Fruit fly (Drosophila melanogaster) whole organism, embryonic: ENCODE data around the gene CG14131.

Experiments
- BEAF-32 ChIP-seq: fragments of 200-800 bp; sonication (Bioruptor generic); optimal IDR thresholded peaks from 3 replicates; lab custom pipeline; 2017; ENCODE audit warnings: missing biosample characterization, missing genetic modification characterization, mild to moderate bottlenecking, moderate library complexity, missing genetic modification reagents
- Blimp-1 ChIP-seq: fragments of 200-800 bp; sonication (Bioruptor generic); optimal IDR thresholded peaks from 3 replicates; lab custom pipeline; 2018; ENCODE audit warnings: missing biosample characterization, missing genetic modification characterization, mild to moderate bottlenecking, moderate library complexity, missing genetic modification reagents
- CG10543 ChIP-seq: fragments of 200-800 bp; sonication (Bioruptor generic); optimal IDR thresholded peaks from 3 replicates; lab custom pipeline; 2017; ENCODE audit warnings: missing biosample characterization, mild to moderate bottlenecking, missing genetic modification characterization, moderate library complexity
- CG12659 ChIP-seq: fragments of 200-800 bp; sonication (Bioruptor generic); optimal IDR thresholded peaks from 3 replicates; lab custom pipeline; 2017; ENCODE audit warnings: mild to moderate bottlenecking, missing biosample characterization, missing genetic modification reagents, missing genetic modification characterization
- CG13123 ChIP-seq: fragments of 200-800 bp; sonication (Bioruptor generic); optimal IDR thresholded peaks from 2 replicates; lab custom pipeline; 2016; ENCODE audit warnings: missing biosample characterization, missing genetic modification characterization
- CG14710 ChIP-seq: fragments of 200-800 bp; sonication (Bioruptor generic); optimal IDR thresholded peaks from 3 replicates; lab custom pipeline; 2019; ENCODE audit warnings: missing biosample characterization, mild to moderate bottlenecking, missing genetic modification characterization, moderate library complexity
- CG16813 ChIP-seq: fragments of 200-800 bp; sonication (Bioruptor generic); IDR thresholded peaks from 3 replicates; pipeline ENCODE4 v1.3.6; 2022; ENCODE audit warnings: missing biosample characterization, missing genetic modification characterization; ENCODE audit not compliant: partially characterized antibody
- CG17359 ChIP-seq: fragments of 200-800 bp; sonication (Bioruptor generic); optimal IDR thresholded peaks from 3 replicates; lab custom pipeline; 2018; ENCODE audit warnings: missing biosample characterization, mild to moderate bottlenecking, missing genetic modification characterization, moderate library complexity
- CG1792 ChIP-seq: fragments of 200-800 bp; sonication (Bioruptor generic); optimal IDR thresholded peaks from 2 replicates; lab custom pipeline; 2016; ENCODE audit warnings: missing biosample characterization, missing genetic modification characterization
- CG2129 ChIP-seq: fragments of 200-800 bp; sonication (Bioruptor generic); IDR thresholded peaks from 2 replicates; pipeline ENCODE4 v1.3.6; 2022; ENCODE audit warnings: missing biosample characterization, missing genetic modification characterization; ENCODE audit not compliant: partially characterized antibody
- CG7556 ChIP-seq: fragments of 200-800 bp; sonication (Bioruptor generic); optimal IDR thresholded peaks from 2 replicates; lab custom pipeline; 2017; ENCODE audit warnings: missing biosample characterization, mild to moderate bottlenecking, missing genetic modification characterization
- CG8359 ChIP-seq: fragments of 200-800 bp; sonication (Bioruptor generic); optimal IDR thresholded peaks from 2 replicates; lab custom pipeline; 2017; ENCODE audit warnings: missing biosample characterization, mild to moderate bottlenecking, missing genetic modification characterization, borderline replicate concordance
- CG8478 ChIP-seq: fragments of >200 bp; optimal IDR thresholded peaks from 2 replicates; lab custom pipeline; 2018
- CG9932 ChIP-seq: fragments of 200-800 bp; sonication (Bioruptor generic); IDR thresholded peaks from 2 replicates; pipeline ENCODE4 v1.3.6; 2022; ENCODE audit warnings: missing biosample characterization, missing genetic modification characterization
- Dfd ChIP-seq, 2 experiments: fragments of >200 bp; optimal IDR thresholded peaks; 2 replicates each; lab custom pipeline; 2017; ENCODE audit warnings: missing biosample characterization in 2 of 2, missing genetic modification characterization in 2 of 2
- Dref ChIP-seq: fragments of 200-800 bp; sonication (Bioruptor generic); IDR thresholded peaks from 2 replicates; pipeline ENCODE4 v1.3.6; 2022; ENCODE audit warnings: missing biosample characterization, missing genetic modification characterization
- Ets65A ChIP-seq: fragments of 200-800 bp; sonication (Bioruptor generic); peaks from one replicate; lab custom pipeline; 2016; ENCODE audit warnings: missing biosample characterization, missing genetic modification characterization
- Ets97D ChIP-seq: fragments of 200-800 bp; sonication (Bioruptor generic); optimal IDR thresholded peaks from 3 replicates; lab custom pipeline; 2016; ENCODE audit warnings: missing biosample characterization, missing genetic modification characterization
- Gug ChIP-seq: fragments of 200-800 bp; sonication (Bioruptor generic); IDR thresholded peaks from 4 replicates; pipeline ENCODE4 v1.3.6; 2022; ENCODE audit warnings: missing biosample characterization, missing genetic modification characterization
- HHEX ChIP-seq: fragments of 200-800 bp; sonication (Bioruptor generic); optimal IDR thresholded peaks from 3 replicates; lab custom pipeline; 2017; ENCODE audit warnings: missing biosample characterization, mild to moderate bottlenecking, missing genetic modification characterization, missing genetic modification reagents
- Hand ChIP-seq: fragments of 200-800 bp; sonication (Bioruptor generic); optimal IDR thresholded peaks from 2 replicates; lab custom pipeline; 2017; ENCODE audit warnings: mild to moderate bottlenecking, missing biosample characterization, missing genetic modification reagents, missing genetic modification characterization
- Hey ChIP-seq: fragments of 200-800 bp; sonication (Bioruptor generic); optimal IDR thresholded peaks from 3 replicates; lab custom pipeline; 2018; ENCODE audit warnings: missing biosample characterization, mild to moderate bottlenecking, missing genetic modification characterization
- MBD-R2 ChIP-seq: fragments of 200-800 bp; sonication (Bioruptor generic); IDR thresholded peaks from 2 replicates; pipeline ENCODE4 v1.3.6; 2022; ENCODE audit warnings: missing biosample characterization, missing genetic modification characterization
- MESR4 ChIP-seq: fragments of 200-800 bp; sonication (Bioruptor generic); optimal IDR thresholded peaks from 2 replicates; lab custom pipeline; 2018; ENCODE audit warnings: missing biosample characterization, mild to moderate bottlenecking, missing genetic modification characterization, moderate library complexity
- Myb ChIP-seq: fragments of 200-800 bp; sonication (Bioruptor generic); optimal IDR thresholded peaks from 2 replicates; lab custom pipeline; 2016; ENCODE audit warnings: missing biosample characterization, missing genetic modification characterization
- Neu2 ChIP-seq: fragments of 200-800 bp; sonication (Bioruptor generic); optimal IDR thresholded peaks from 3 replicates; lab custom pipeline; 2016; ENCODE audit warnings: missing biosample characterization, missing genetic modification characterization, borderline replicate concordance
- Sin3A ChIP-seq: fragments of >200 bp; optimal IDR thresholded peaks from 2 replicates; lab custom pipeline; 2018
- TFAM ChIP-seq: fragments of 200-800 bp; sonication (Bioruptor generic); optimal IDR thresholded peaks from 2 replicates; lab custom pipeline; 2017; ENCODE audit warnings: missing biosample characterization, missing genetic modification characterization, inconsistent platforms
- amos ChIP-seq: fragments of 200-800 bp; sonication (Bioruptor generic); IDR thresholded peaks from 2 replicates; pipeline ENCODE4 v1.3.6; 2022; ENCODE audit warnings: missing biosample characterization, missing genetic modification characterization; ENCODE audit not compliant: partially characterized antibody
- cg ChIP-seq: fragments of 200-800 bp; sonication (Bioruptor generic); optimal IDR thresholded peaks from 3 replicates; lab custom pipeline; 2019; ENCODE audit warnings: missing biosample characterization, mild to moderate bottlenecking, missing genetic modification characterization, moderate library complexity
- chinmo ChIP-seq: fragments of 200-800 bp; sonication (Bioruptor generic); IDR thresholded peaks from 4 replicates; pipeline ENCODE4 v1.3.6; 2022; ENCODE audit warnings: missing biosample characterization, missing genetic modification characterization; ENCODE audit not compliant: partially characterized antibody
- crp ChIP-seq, 2 experiments: fragments of 200-800 bp; sonication (Bioruptor generic); optimal IDR thresholded peaks; 2 replicates in 1 of 2; 3 replicates in 1 of 2; lab custom pipeline; 2017; ENCODE audit warnings: missing biosample characterization in 2 of 2, missing genetic modification characterization in 2 of 2, mild to moderate bottlenecking in 1 of 2, moderate library complexity in 1 of 2
- da ChIP-seq: fragments of 200-800 bp; sonication (Bioruptor generic); optimal IDR thresholded peaks from 2 replicates; lab custom pipeline; 2016; ENCODE audit warnings: missing biosample characterization, missing genetic modification characterization
- dm ChIP-seq: fragments of 200-800 bp; sonication (Bioruptor generic); optimal IDR thresholded peaks from 3 replicates; lab custom pipeline; 2016; ENCODE audit warnings: missing biosample characterization, missing genetic modification characterization
- emc ChIP-seq: fragments of 200-800 bp; sonication (Bioruptor generic); optimal IDR thresholded peaks from 2 replicates; lab custom pipeline; 2016; ENCODE audit warnings: missing biosample characterization, missing genetic modification characterization
- ems ChIP-seq: fragments of 200-800 bp; sonication (Bioruptor generic); optimal IDR thresholded peaks from 3 replicates; lab custom pipeline; 2016; ENCODE audit warnings: missing biosample characterization, missing genetic modification characterization
- fd96Cb ChIP-seq: fragments of 200-800 bp; sonication (Bioruptor generic); optimal IDR thresholded peaks from 2 replicates; lab custom pipeline; 2018; ENCODE audit warnings: missing biosample characterization, mild to moderate bottlenecking, missing genetic modification characterization, moderate library complexity
- ftz-f1 ChIP-seq: fragments of 200-800 bp; sonication (Bioruptor generic); optimal IDR thresholded peaks from 2 replicates; lab custom pipeline; 2016; ENCODE audit warnings: missing biosample characterization, missing genetic modification characterization
- gfzf ChIP-seq: fragments of 200-800 bp; sonication (Bioruptor generic); optimal IDR thresholded peaks from 2 replicates; lab custom pipeline; 2016; ENCODE audit warnings: missing biosample characterization, mild to moderate bottlenecking, missing genetic modification characterization, moderate library complexity
- hbn ChIP-seq: fragments of 200-800 bp; sonication (Bioruptor generic); IDR thresholded peaks from 2 replicates; pipeline ENCODE4 v1.3.6; 2022; ENCODE audit warnings: missing biosample characterization, missing genetic modification characterization; ENCODE audit not compliant: partially characterized antibody
- jing ChIP-seq: fragments of 200-800 bp; sonication (Bioruptor generic); optimal IDR thresholded peaks from 2 replicates; lab custom pipeline; 2018; ENCODE audit warnings: missing biosample characterization, mild to moderate bottlenecking, missing genetic modification characterization
- knrl ChIP-seq: fragments of 200-800 bp; sonication (Bioruptor generic); IDR thresholded peaks from 3 replicates; pipeline ENCODE4 v1.3.6; 2022; ENCODE audit warnings: missing biosample characterization, missing genetic modification characterization; ENCODE audit not compliant: partially characterized antibody
- lov ChIP-seq, 2 experiments: fragments of 200-800 bp in 1 of 2; fragments of >200 bp in 1 of 2; sonication (Bioruptor generic) in 1 of 2; IDR thresholded peaks in 1 of 2; optimal IDR thresholded peaks in 1 of 2; 2 replicates in 1 of 2; 3 replicates in 1 of 2; pipeline versions ENCODE4 v1.3.6 to Lab custom; 2017 to 2022; ENCODE audit warnings: missing biosample characterization in 1 of 2, missing genetic modification characterization in 1 of 2
- nom ChIP-seq: fragments of 200-800 bp; sonication (Bioruptor generic); optimal IDR thresholded peaks from 2 replicates; lab custom pipeline; 2017; ENCODE audit warnings: missing biosample characterization, missing genetic modification characterization, mild to moderate bottlenecking, moderate library complexity, missing genetic modification reagents
- oc ChIP-seq: fragments of 200-800 bp; sonication (Bioruptor generic); optimal IDR thresholded peaks from 2 replicates; lab custom pipeline; 2018; ENCODE audit warnings: missing biosample characterization, mild to moderate bottlenecking, missing genetic modification characterization, moderate library complexity
- pb ChIP-seq: fragments of 200-800 bp; sonication (Bioruptor generic); optimal IDR thresholded peaks from 3 replicates; lab custom pipeline; 2016; ENCODE audit warnings: missing biosample characterization, missing genetic modification characterization
- tio ChIP-seq: fragments of 200-800 bp; sonication (Bioruptor generic); optimal IDR thresholded peaks from 2 replicates; lab custom pipeline; 2017; ENCODE audit warnings: missing biosample characterization, missing genetic modification characterization, inconsistent platforms
- tll ChIP-seq, 2 experiments: fragments of 200-800 bp in 1 of 2; fragments of >200 bp in 1 of 2; sonication (Bioruptor generic) in 1 of 2; optimal IDR thresholded peaks; 2 replicates each; lab custom pipeline; 2017 to 2019; ENCODE audit warnings: missing biosample characterization in 2 of 2, missing genetic modification characterization in 2 of 2, mild to moderate bottlenecking in 1 of 2, moderate library complexity in 1 of 2
- trem ChIP-seq: fragments of 200-800 bp; optimal IDR thresholded peaks from 3 replicates; lab custom pipeline; 2019; ENCODE audit warnings: missing biosample characterization, mild to moderate bottlenecking, missing genetic modification characterization, moderate library complexity

CG14131 gene

DNA sequence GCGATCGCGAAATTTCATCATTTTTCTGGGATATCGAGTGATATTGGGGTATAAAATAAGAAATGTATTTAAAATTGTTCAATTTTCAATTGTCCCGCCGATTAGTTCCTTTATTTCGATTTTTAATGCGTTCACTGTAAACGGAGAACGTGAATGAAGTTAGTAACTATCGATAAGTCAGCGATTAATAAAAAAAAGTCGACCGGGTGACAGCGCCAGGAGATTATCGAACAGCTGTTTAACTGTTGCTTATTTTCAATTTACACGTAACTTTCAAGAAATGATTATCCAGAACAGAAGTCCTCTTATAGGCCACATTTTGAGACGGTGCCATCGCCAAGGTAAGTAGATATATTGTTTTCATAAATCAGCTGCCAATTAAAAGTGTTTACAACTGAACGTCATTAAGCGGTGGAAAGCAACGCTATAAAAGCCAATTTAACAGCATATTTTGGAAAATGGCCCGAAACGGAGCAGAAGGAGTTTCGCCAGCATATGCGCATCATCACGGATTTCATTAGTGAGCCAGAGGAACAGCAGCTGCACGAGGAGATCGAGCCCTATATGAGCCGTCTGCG, 38.4 kb downstream of the CG14131 start, which contains the start of gene CG14130 (continued):
- TF ChIP-seq Blimp-1 (GFP tag; lab: Kevin White, UChicago) = no peak
- no peak for TF ChIP-seq ems (GFP tag; lab: Kevin White, UChicago)
- TF ChIP-seq CG7556 = no peak
- TF ChIP-seq nom (GFP tag; lab: Kevin White, UChicago) = no peak
- TF ChIP-seq Sin3A (lab: Kevin White, UChicago) = peak; percentile 8
- TF ChIP-seq tio (GFP tag; lab: Kevin White, UChicago) = no peak
- TF ChIP-seq MBD-R2 (GFP tag; lab: Robert Waterston, UW) = peak; percentile 92
- no peak for TF ChIP-seq CG8359 (GFP tag; lab: Kevin White, UChicago)
- peak; percentile 88 for TF ChIP-seq BEAF-32
- peak; percentile 92 for TF ChIP-seq chinmo (GFP tag; lab: Robert Waterston, UW)
- peak; percentile 18 for TF ChIP-seq gfzf (GFP tag; lab: Kevin White, UChicago)
- no peak for TF ChIP-seq da (GFP tag; lab: Kevin White, UChicago)
- no peak for TF ChIP-seq CG13123 (GFP tag; lab: Kevin White, UChicago)
- TF ChIP-seq Myb (GFP tag; lab: Kevin White, UChicago) = peak; percentile 78
- peak; percentile 50 to 95 for TF ChIP-seq crp (GFP tag; optimal IDR thresholded peaks at IDR 0.05; lab: Kevin White, UChicago)
- TF ChIP-seq CG1792 (GFP tag; lab: Kevin White, UChicago) = no peak
- peak; percentile 34 for TF ChIP-seq Ets97D (GFP tag; lab: Kevin White, UChicago)
- peak; percentile 10 for TF ChIP-seq MESR4 (GFP tag; lab: Kevin White, UChicago)
- TF ChIP-seq CG12659 (GFP tag; lab: Kevin White, UChicago) = peak; percentile 39
- no peak; the same call in 1 of the 2 replicates for TF ChIP-seq CG9932 (GFP tag; lab: Robert Waterston, UW)
- peak; percentile 98 for TF ChIP-seq Dref (GFP tag; lab: Robert Waterston, UW)
- TF ChIP-seq CG8478 (lab: Kevin White, UChicago) = no peak
- TF ChIP-seq oc (tag; lab: Kevin White, UChicago) = peak; percentile 95
- TF ChIP-seq knrl (GFP tag; lab: Robert Waterston, UW) = peak; percentile 84
- TF ChIP-seq HHEX (GFP tag; lab: Kevin White, UChicago) = no peak
- no peak for TF ChIP-seq fd96Cb (tag; lab: Kevin White, UChicago)
- TF ChIP-seq TFAM = no peak
- TF ChIP-seq emc = no peak
- TF ChIP-seq cg (GFP tag; lab: Kevin White, UChicago) = no peak
- TF ChIP-seq dm (GFP tag; lab: Kevin White, UChicago) = no peak
- no peak for TF ChIP-seq ftz-f1 (GFP tag; lab: Kevin White, UChicago)
- TF ChIP-seq CG14710 (tag; lab: Kevin White, UChicago) = peak; percentile 42
- TF ChIP-seq lov (optimal IDR thresholded peaks at IDR 0.05; lab: Kevin White, UChicago) = no peak
- no peak for TF ChIP-seq lov (GFP tag; IDR thresholded peaks at IDR 0.05; lab: Robert Waterston, UW)
- no peak for TF ChIP-seq Dfd (GFP tag; optimal IDR thresholded peaks at IDR 0.05; lab: Kevin White, UChicago)
- no peak for TF ChIP-seq Hey (tag; lab: Kevin White, UChicago)
- no peak for TF ChIP-seq Neu2 (GFP tag; lab: Kevin White, UChicago)
- TF ChIP-seq hbn (GFP tag; lab: Robert Waterston, UW) = peak; percentile 94
- peak; percentile 86 for TF ChIP-seq CG2129 (GFP tag; lab: Robert Waterston, UW)
- TF ChIP-seq amos (GFP tag; lab: Robert Waterston, UW) = peak; percentile 91
- TF ChIP-seq Gug (GFP tag; lab: Robert Waterston, UW) = no peak
- no peak for TF ChIP-seq jing (GFP tag; lab: Kevin White, UChicago)
- TF ChIP-seq CG16813 (GFP tag; lab: Robert Waterston, UW) = peak; percentile 90
- no peak for TF ChIP-seq Ets65A
- peak; percentile 56 for TF ChIP-seq trem (tag; lab: Kevin White, UChicago)
- TF ChIP-seq tll (GFP tag; optimal IDR thresholded peaks at IDR 0.05; lab: Kevin White, UChicago) = peak in 1 of 2 experiments; percentile 1
- TF ChIP-seq CG10543 (GFP tag; lab: Kevin White, UChicago) = no peak
- TF ChIP-seq pb (GFP tag; lab: Kevin White, UChicago) = no peak
- TF ChIP-seq CG17359 (tag; lab: Kevin White, UChicago) = no peak
- TF ChIP-seq Hand = no peak
